Worm (Caenorhabditis elegans) whole organism, early embryonic: ENCODE measurements around the gene C18B10.6.

Experiments used
- F13C5.2 ChIP-seq: sonication (generic microtip); optimal IDR thresholded peaks from 2 replicates; lab custom pipeline; 2017; ENCODE audit warnings: mild to moderate bottlenecking, missing genetic modification characterization, inconsistent platforms, missing compliant biosample characterization
- ama-1 ChIP-seq: fragments of 150-350 bp; optimal IDR thresholded peaks from 2 replicates; lab custom pipeline; 2014
- ceh-36 ChIP-seq: sonication (generic microtip); optimal IDR thresholded peaks from 2 replicates; lab custom pipeline; 2016; ENCODE audit warnings: missing genetic modification characterization, inconsistent platforms, missing compliant biosample characterization
- flt-1 ChIP-seq: fragments of 200-800 bp; sonication (Bioruptor generic); IDR thresholded peaks from 2 replicates; pipeline ENCODE4 v1.3.6; 2022; ENCODE audit warnings: missing genetic modification characterization, missing compliant biosample characterization
- scrt-1 ChIP-seq: fragments of 200-800 bp; sonication (Bioruptor generic); IDR thresholded peaks from 2 replicates; pipeline ENCODE4 v1.3.6; 2022; ENCODE audit warnings: missing genetic modification characterization, missing compliant biosample characterization
- tbx-11 ChIP-seq: fragments of 200-800 bp; sonication (Bioruptor generic); IDR thresholded peaks from 2 replicates; pipeline ENCODE4 v1.3.6; 2022; ENCODE audit warnings: missing genetic modification characterization, missing compliant biosample characterization

DNA sequence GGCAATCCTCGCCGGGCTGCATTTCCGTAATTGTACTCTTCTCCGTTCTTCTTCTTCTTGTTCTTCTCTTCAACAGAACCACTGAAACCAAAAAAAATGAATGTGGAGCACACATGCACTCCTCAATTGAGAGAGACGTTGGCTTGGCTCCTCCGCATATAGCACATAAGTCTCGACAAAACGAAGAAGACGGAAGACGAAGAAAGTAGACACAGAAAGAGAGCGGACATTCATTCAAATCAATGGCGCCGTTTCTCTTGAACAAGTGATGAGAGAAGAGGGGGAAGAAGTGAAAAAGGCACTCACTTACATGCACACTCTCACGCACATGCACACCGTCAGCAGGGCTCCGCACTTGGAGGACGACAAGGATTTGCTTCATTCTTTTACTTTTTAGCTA is 43.3 kb downstream of the C18B10.6 start, which contains the start of gene F25E5.9:
- TF ChIP-seq ceh-36 (no peak), scrt-1 (GFP tag; lab: Robert Waterston, UW) (no peak), ama-1 (lab: Kevin White, UChicago) (no peak), F13C5.2 (tag; lab: Kevin White, UChicago) (no peak), tbx-11 (GFP tag; lab: Robert Waterston, UW) (no peak), flt-1 (GFP tag; lab: Robert Waterston, UW) (no peak)
